Worm (Caenorhabditis elegans) whole organism, midembryonic: Measurements from ENCODE around the gene T04C4.3.

ENCODE experiments used
- flt-1 ChIP-seq: fragments of 200-800 bp; sonication (Bioruptor generic); IDR thresholded peaks from 2 replicates; pipeline ENCODE4 v1.3.6; 2022; ENCODE audit warnings: missing genetic modification characterization, missing compliant biosample characterization
- med-1 ChIP-seq: sonication (generic microtip); optimal IDR thresholded peaks from 2 replicates; lab custom pipeline; 2017; ENCODE audit warnings: missing genetic modification characterization, mild to moderate bottlenecking, missing compliant biosample characterization, antibody characterized with exemption, missing genetic modification reagents; ENCODE audit not compliant: insufficient read depth
- ref-1 ChIP-seq: fragments of 200-800 bp; sonication (Bioruptor generic); conservative IDR thresholded peaks from 2 replicates; pipeline ENCODE4 v1.3.6; 2022; ENCODE audit warnings: missing genetic modification reagents, missing genetic modification characterization, missing compliant biosample characterization
- ztf-23 ChIP-seq: fragments of 200-800 bp; sonication (Bioruptor generic); IDR thresholded peaks from 2 replicates; pipeline ENCODE4 v1.3.6; 2022; ENCODE audit warnings: missing genetic modification reagents, missing genetic modification characterization, missing compliant biosample characterization

- TF ChIP-seq ztf-23 (GFP tag; lab: Robert Waterston, UW) (no peak), flt-1 (GFP tag; lab: Robert Waterston, UW) (no peak), ref-1 (GFP tag; lab: Robert Waterston, UW) (no peak), med-1 (GFP tag; lab: Kevin White, UChicago) (no peak)
Observed at ce11 chrIV:2235983-2236382, 19.3 kb upstream of the T04C4.3 start.
